Worm (Caenorhabditis elegans): ENCODE data around the gene oatr-1.

- TF ChIP-seq ztf-28 (GFP tag; IDR thresholded peaks at IDR 0.05) (no peak), unc-130 (GFP tag; optimal IDR thresholded peaks at IDR 0.05) (no peak), snpc-4 (GFP tag; optimal IDR thresholded peaks at IDR 0.05) (no peak), snpc-4 (tag; optimal IDR thresholded peaks at IDR 0.05) (no peak)
Observed at ce11 chrIII:6364395-6364794, 31.6 kb downstream of the oatr-1 start.
